Worm (Caenorhabditis elegans) whole organism, mixed stage, embryonic: ENCODE measurements around the gene C33D3.3.

Experiments
- blmp-1 ChIP-seq: fragments of 150-350 bp; optimal IDR thresholded peaks from 2 replicates; lab custom pipeline; 2014; ENCODE audit warnings: missing biosample characterization, missing genetic modification characterization
- elt-3 ChIP-seq: fragments of 150-350 bp; optimal IDR thresholded peaks from 2 replicates; lab custom pipeline; 2014; ENCODE audit warnings: missing biosample characterization, missing genetic modification characterization
- flh-1 ChIP-seq: fragments of 200-800 bp; sonication (Bioruptor generic); optimal IDR thresholded peaks from 2 replicates; lab custom pipeline; 2018; ENCODE audit warnings: mild to moderate bottlenecking, missing genetic modification characterization, moderate library complexity, missing compliant biosample characterization
- nhr-12 ChIP-seq: fragments of 150-350 bp; optimal IDR thresholded peaks from 2 replicates; lab custom pipeline; 2014; ENCODE audit warnings: missing biosample characterization, missing genetic modification characterization
- ztf-11 ChIP-seq: fragments of 150-350 bp; optimal IDR thresholded peaks from 2 replicates; lab custom pipeline; 2014; ENCODE audit warnings: missing biosample characterization, missing genetic modification characterization

- no peak for TF ChIP-seq ztf-11
- no peak for TF ChIP-seq flh-1 (GFP tag; lab: Kevin White, UChicago)
- TF ChIP-seq blmp-1 (tag; lab: Kevin White, UChicago), result no peak
- no peak for TF ChIP-seq nhr-12 (tag; lab: Kevin White, UChicago)
- no peak for TF ChIP-seq elt-3 (tag; lab: Kevin White, UChicago)
Measured at ce11 chrX:10505193-10505592, 20.0 kb downstream of the C33D3.3 start.
